Fruit fly (Drosophila melanogaster): ENCODE results near the gene sc.

The sc gene

dm6 chrX:446002-446401 is 50.1 kb downstream of the sc start (continued):
- peak; percentile 41 for TF ChIP-seq CG6808 (GFP tag; optimal IDR thresholded peaks at IDR 0.05)
- peak; percentile 2 for TF ChIP-seq achi (GFP tag; optimal IDR thresholded peaks at IDR 0.05)
- TF ChIP-seq esn (GFP tag; optimal IDR thresholded peaks at IDR 0.05) = peak; percentile 47
- TF ChIP-seq Sox14 (GFP tag; optimal IDR thresholded peaks at IDR 0.05) = peak; percentile 13
- TF ChIP-seq CG31627 (GFP tag; optimal IDR thresholded peaks at IDR 0.05) = peak; percentile 44
- no peak for TF ChIP-seq CG4318 (GFP tag; optimal IDR thresholded peaks at IDR 0.05)
- TF ChIP-seq Hr39 (GFP tag; optimal IDR thresholded peaks at IDR 0.05) = peak; percentile 35
- no peak for TF ChIP-seq dac (GFP tag; optimal IDR thresholded peaks at IDR 0.05)
- TF ChIP-seq Hr38 (GFP tag; optimal IDR thresholded peaks at IDR 0.05) = no peak
- TF ChIP-seq CG6792 (GFP tag; optimal IDR thresholded peaks at IDR 0.05) = peak; percentile 41
- no peak for TF ChIP-seq Blimp-1 (GFP tag; optimal IDR thresholded peaks at IDR 0.05)
- peak; percentile 32 to 53 for TF ChIP-seq ss (GFP tag; optimal IDR thresholded peaks at IDR 0.05)
- TF ChIP-seq acj6 (GFP tag; optimal IDR thresholded peaks at IDR 0.05) = peak; percentile 37
- no peak for TF ChIP-seq CG6854 (GFP tag; optimal IDR thresholded peaks at IDR 0.05)
- TF ChIP-seq Sox15 (GFP tag; optimal IDR thresholded peaks at IDR 0.05) = peak; percentile 6
- no peak for TF ChIP-seq Smox (GFP tag; optimal IDR thresholded peaks at IDR 0.05)
- no peak for TF ChIP-seq CG15336 (GFP tag; IDR thresholded peaks at IDR 0.05)
- TF ChIP-seq cyc (GFP tag; optimal IDR thresholded peaks at IDR 0.05) = peak; percentile 31
- no peak for TF ChIP-seq CG11762 (GFP tag; optimal IDR thresholded peaks at IDR 0.05; ENCODE audit: insufficient read depth)
